Fruit fly (Drosophila melanogaster): ENCODE results near the gene Tmf.

Tmf gene

dm6 chrX:6860413-6861089 is 16.4 kb downstream of the Tmf start (continued):
- TF ChIP-seq Ssrp (tag; optimal IDR thresholded peaks at IDR 0.05) (peak; percentile 30), CG3163 (GFP tag; optimal IDR thresholded peaks at IDR 0.05) (no peak), CG15011 (GFP tag; optimal IDR thresholded peaks at IDR 0.05) (no peak), esg (GFP tag; conservative IDR thresholded peaks at IDR 0.05) (no peak), sens (GFP tag) (peak; percentile 58), Blimp-1 (GFP tag; optimal IDR thresholded peaks at IDR 0.05) (peak; percentile 35), TFAM (GFP tag; optimal IDR thresholded peaks at IDR 0.05) (no peak), CG12744 (GFP tag; optimal IDR thresholded peaks at IDR 0.05) (no peak), abd-A (tag; optimal IDR thresholded peaks at IDR 0.05) (no peak), CG2712 (tag; optimal IDR thresholded peaks at IDR 0.05) (peak; percentile 39), slp2 (GFP tag; optimal IDR thresholded peaks at IDR 0.05) (no peak), CG18619 (GFP tag; optimal IDR thresholded peaks at IDR 0.05) (no peak), Side (GFP tag; optimal IDR thresholded peaks at IDR 0.05) (no peak), ase (GFP tag; IDR thresholded peaks at IDR 0.05) (0 out of 3 replicates have a peak, but pooled peaks have one; percentile 20), pum (GFP tag; optimal IDR thresholded peaks at IDR 0.05) (no peak), twi (tag; optimal IDR thresholded peaks at IDR 0.05) (no peak), vnd (GFP tag; IDR thresholded peaks at IDR 0.05; ENCODE audit: partially characterized antibody) (no peak), Camta (GFP tag; optimal IDR thresholded peaks at IDR 0.05) (no peak), CG1529 (GFP tag; optimal IDR thresholded peaks at IDR 0.05) (no peak), CG6683 (GFP tag; optimal IDR thresholded peaks at IDR 0.05) (no peak), Ptx1 (GFP tag; IDR thresholded peaks at IDR 0.05) (peak; percentile 57; the same call in 1 of the 2 replicates), CG31441 (GFP tag; IDR thresholded peaks at IDR 0.05) (peak; percentile 49), CG10274 (GFP tag; optimal IDR thresholded peaks at IDR 0.05) (no peak), grau (tag; optimal IDR thresholded peaks at IDR 0.05) (peak; percentile 27), CG32772 (GFP tag; IDR thresholded peaks at IDR 0.05) (no peak), dimm (GFP tag; IDR thresholded peaks at IDR 0.05) (no peak), Med (GFP tag) (no peak), mirr (GFP tag; optimal IDR thresholded peaks at IDR 0.05) (no peak), CG10654 (GFP tag; optimal IDR thresholded peaks at IDR 0.05) (no peak), CG7357 (GFP tag; IDR thresholded peaks at IDR 0.05) (no peak), CG3281 (GFP tag; optimal IDR thresholded peaks at IDR 0.05) (peak; percentile 46), Mes4 (GFP tag; optimal IDR thresholded peaks at IDR 0.05) (no peak), CG12659 (GFP tag; optimal IDR thresholded peaks at IDR 0.05) (no peak), CG17568 (GFP tag; optimal IDR thresholded peaks at IDR 0.05) (no peak), Hey (tag; optimal IDR thresholded peaks at IDR 0.05) (no peak), HLHmδ (GFP tag; optimal IDR thresholded peaks at IDR 0.05) (no peak), CG12071 (GFP tag; optimal IDR thresholded peaks at IDR 0.05) (no peak), CG18599 (GFP tag; optimal IDR thresholded peaks at IDR 0.05) (no peak), Abd-B (GFP tag; optimal IDR thresholded peaks at IDR 0.05) (no peak), CG13894 (tag; optimal IDR thresholded peaks at IDR 0.05) (no peak), crol (GFP tag; IDR thresholded peaks at IDR 0.05) (no peak), Bdp1 (GFP tag; optimal IDR thresholded peaks at IDR 0.05) (no peak), Lhr (GFP tag; optimal IDR thresholded peaks at IDR 0.05) (no peak), Optix (GFP tag; IDR thresholded peaks at IDR 0.05) (no peak), sd (tag; optimal IDR thresholded peaks at IDR 0.05) (no peak), Aef1 (GFP tag; IDR thresholded peaks at IDR 0.05) (no peak), Dll (GFP tag; IDR thresholded peaks at IDR 0.05; ENCODE audit: partially characterized antibody) (no peak), croc (GFP tag; conservative IDR thresholded peaks at IDR 0.05) (no peak), Drgx (GFP tag; IDR thresholded peaks at IDR 0.05) (no peak), bsh (GFP tag; optimal IDR thresholded peaks at IDR 0.05) (peak in 1 of 2 experiments; percentile 59)

Measured in whole organism, embryonic.